Worm (Caenorhabditis elegans) whole organism, L2 larva: ENCODE results near the gene ech-4.

Source experiments
- C34F6.9 ChIP-seq: fragments of 150-350 bp; optimal IDR thresholded peaks from 2 replicates; lab custom pipeline; 2014; ENCODE audit warnings: missing biosample characterization, missing genetic modification characterization
- F13H6.1 ChIP-seq: sonication (generic microtip); optimal IDR thresholded peaks from 2 replicates; lab custom pipeline; 2016; ENCODE audit warnings: missing genetic modification characterization, missing compliant biosample characterization
- R02D3.7 ChIP-seq: fragments of 150-350 bp; optimal IDR thresholded peaks from 2 replicates; lab custom pipeline; 2014; ENCODE audit warnings: missing biosample characterization, missing genetic modification characterization
- Y55F3AM.14 ChIP-seq: fragments of 200-800 bp; sonication (Bioruptor generic); optimal IDR thresholded peaks from 2 replicates; lab custom pipeline; 2018; ENCODE audit warnings: mild to moderate bottlenecking, missing genetic modification characterization, missing compliant biosample characterization
- ZK546.5 ChIP-seq: sonication (generic microtip); optimal IDR thresholded peaks from 2 replicates; lab custom pipeline; 2017; ENCODE audit warnings: missing biosample characterization, missing genetic modification characterization
- alr-1 ChIP-seq: fragments of 150-350 bp; optimal IDR thresholded peaks from 2 replicates; lab custom pipeline; 2014; ENCODE audit warnings: missing biosample characterization, missing genetic modification characterization
- aly-2 ChIP-seq: fragments of 150-350 bp; optimal IDR thresholded peaks from 2 replicates; lab custom pipeline; 2014; ENCODE audit warnings: missing biosample characterization, missing genetic modification characterization
- ama-1 ChIP-seq: fragments of 150-350 bp; optimal IDR thresholded peaks from 2 replicates; lab custom pipeline; 2018; ENCODE audit warnings: inconsistent platforms
- blmp-1 ChIP-seq: sonication (generic microtip); optimal IDR thresholded peaks from 2 replicates; lab custom pipeline; 2017; ENCODE audit warnings: missing genetic modification characterization, mild to moderate bottlenecking, missing compliant biosample characterization, antibody characterized with exemption, moderate library complexity; ENCODE audit not compliant: insufficient read depth
- ceh-16 ChIP-seq: fragments of 150-350 bp; optimal IDR thresholded peaks from 2 replicates; lab custom pipeline; 2014; ENCODE audit warnings: missing biosample characterization, missing genetic modification characterization
- ceh-82 ChIP-seq: fragments of 150-350 bp; optimal IDR thresholded peaks from 2 replicates; lab custom pipeline; 2014; ENCODE audit warnings: missing biosample characterization, missing genetic modification characterization
- dmd-4 ChIP-seq: sonication (generic microtip); optimal IDR thresholded peaks from 2 replicates; lab custom pipeline; 2017; ENCODE audit warnings: missing biosample characterization, missing genetic modification characterization
- egl-27 ChIP-seq: sonication (generic microtip); optimal IDR thresholded peaks from 3 replicates; lab custom pipeline; 2017; ENCODE audit warnings: missing biosample characterization, missing genetic modification reagents, missing genetic modification characterization
- elt-1 ChIP-seq: fragments of 150-350 bp; optimal IDR thresholded peaks from 2 replicates; lab custom pipeline; 2014; ENCODE audit warnings: missing biosample characterization, missing genetic modification characterization
- elt-3 ChIP-seq: sonication (generic microtip); optimal IDR thresholded peaks from 2 replicates; lab custom pipeline; 2017; ENCODE audit warnings: missing biosample characterization, missing genetic modification characterization
- fos-1 ChIP-seq: fragments of 150-350 bp; optimal IDR thresholded peaks from 2 replicates; lab custom pipeline; 2014; ENCODE audit warnings: missing biosample characterization, missing genetic modification characterization
- gmeb-1 ChIP-seq: fragments of 150-350 bp; optimal IDR thresholded peaks from 2 replicates; lab custom pipeline; 2014; ENCODE audit warnings: missing biosample characterization, missing genetic modification characterization
- lin-13 ChIP-seq: fragments of 150-350 bp; optimal IDR thresholded peaks from 2 replicates; lab custom pipeline; 2014; ENCODE audit warnings: missing biosample characterization, missing genetic modification reagents, missing genetic modification characterization
- lin-39 ChIP-seq: fragments of 150-350 bp; optimal IDR thresholded peaks from 2 replicates; lab custom pipeline; 2014; ENCODE audit warnings: missing biosample characterization, missing genetic modification reagents, missing genetic modification characterization
- lsy-2 ChIP-seq, 2 experiments: fragments of 150-350 bp in 1 of 2; sonication (generic microtip) in 1 of 2; optimal IDR thresholded peaks; 2 replicates each; lab custom pipeline; 2014 to 2017; ENCODE audit warnings: missing biosample characterization in 2 of 2, missing genetic modification characterization in 2 of 2
- mab-5 ChIP-seq: fragments of 150-350 bp; optimal IDR thresholded peaks from 2 replicates; lab custom pipeline; 2014; ENCODE audit warnings: missing biosample characterization, missing genetic modification characterization
- mdl-1 ChIP-seq, 2 experiments: fragments of 150-350 bp in 1 of 2; sonication (generic microtip) in 1 of 2; optimal IDR thresholded peaks; 2 replicates each; lab custom pipeline; 2017; ENCODE audit warnings: missing biosample characterization in 2 of 2, missing genetic modification characterization in 2 of 2
- nhr-10 ChIP-seq: sonication (generic microtip); optimal IDR thresholded peaks from 2 replicates; lab custom pipeline; 2017; ENCODE audit warnings: missing biosample characterization, missing genetic modification characterization
- nhr-11 ChIP-seq: fragments of 150-350 bp; optimal IDR thresholded peaks from 2 replicates; lab custom pipeline; 2014; ENCODE audit warnings: missing biosample characterization, missing genetic modification characterization
- nhr-12 ChIP-seq: fragments of 150-350 bp; optimal IDR thresholded peaks from 2 replicates; lab custom pipeline; 2014; ENCODE audit warnings: missing biosample characterization, missing genetic modification characterization
- nhr-129 ChIP-seq: fragments of 150-350 bp; optimal IDR thresholded peaks from 2 replicates; lab custom pipeline; 2014; ENCODE audit warnings: missing biosample characterization, missing genetic modification characterization
- nhr-21 ChIP-seq: fragments of 150-350 bp; optimal IDR thresholded peaks from 2 replicates; lab custom pipeline; 2014; ENCODE audit warnings: missing biosample characterization, missing genetic modification characterization
- nhr-23 ChIP-seq: fragments of 150-350 bp; optimal IDR thresholded peaks from 2 replicates; lab custom pipeline; 2014; ENCODE audit warnings: missing biosample characterization, missing genetic modification reagents, missing genetic modification characterization
- nhr-237 ChIP-seq: fragments of 150-350 bp; optimal IDR thresholded peaks from 2 replicates; lab custom pipeline; 2014; ENCODE audit warnings: missing biosample characterization, missing genetic modification characterization
- nhr-25 ChIP-seq: fragments of 150-350 bp; sonication (generic microtip); optimal IDR thresholded peaks from 3 replicates; lab custom pipeline; 2014; ENCODE audit warnings: missing biosample characterization, missing genetic modification characterization
- nhr-77 ChIP-seq: fragments of 150-350 bp; optimal IDR thresholded peaks from 2 replicates; lab custom pipeline; 2014; ENCODE audit warnings: missing biosample characterization, missing genetic modification characterization
- peb-1 ChIP-seq: fragments of 150-350 bp; optimal IDR thresholded peaks from 2 replicates; lab custom pipeline; 2014; ENCODE audit warnings: missing biosample characterization, missing genetic modification characterization
- sem-4 ChIP-seq: fragments of 150-350 bp; optimal IDR thresholded peaks from 2 replicates; lab custom pipeline; 2014; ENCODE audit warnings: missing biosample characterization, missing genetic modification reagents, missing genetic modification characterization
- skn-1 ChIP-seq: sonication (generic microtip); optimal IDR thresholded peaks from 2 replicates; lab custom pipeline; 2017; ENCODE audit warnings: missing biosample characterization, missing genetic modification characterization
- sma-9 ChIP-seq, 2 experiments: fragments of 150-350 bp in 1 of 2; sonication (generic microtip) in 1 of 2; optimal IDR thresholded peaks; 2 replicates each; lab custom pipeline; 2014 to 2016; ENCODE audit warnings: missing genetic modification characterization in 2 of 2, mild to moderate bottlenecking in 1 of 2, missing biosample characterization in 1 of 2, missing compliant biosample characterization in 1 of 2, missing genetic modification reagents in 1 of 2, moderate library complexity in 1 of 2
- unc-39 ChIP-seq: fragments of 150-350 bp; optimal IDR thresholded peaks from 2 replicates; lab custom pipeline; 2014; ENCODE audit warnings: missing biosample characterization, missing genetic modification characterization
- unc-55 ChIP-seq: fragments of 150-350 bp; sonication (generic microtip); optimal IDR thresholded peaks from 3 replicates; lab custom pipeline; 2014; ENCODE audit warnings: missing biosample characterization, missing genetic modification reagents, missing genetic modification characterization
- ztf-1 ChIP-seq: fragments of 200-800 bp; sonication (Bioruptor generic); conservative IDR thresholded peaks from 2 replicates; pipeline ENCODE4 v1.3.6; 2022; ENCODE audit warnings: missing genetic modification characterization, missing compliant biosample characterization
- ztf-11 ChIP-seq: sonication (generic microtip); optimal IDR thresholded peaks from 2 replicates; lab custom pipeline; 2017; ENCODE audit warnings: missing biosample characterization, missing genetic modification characterization
- ztf-4 ChIP-seq: fragments of 150-350 bp; optimal IDR thresholded peaks from 2 replicates; lab custom pipeline; 2014; ENCODE audit warnings: missing biosample characterization, missing genetic modification characterization

The ech-4 gene

ce11 chrII:10820679-10821078, at the start of gene ech-4:
Gene ech-4, plus strand, starts transcription at chrII:10821031.
- no peak for TF ChIP-seq nhr-12 (tag; lab: Kevin White, UChicago)

ce11 chrII:10778026-10778425, 42.8 kb upstream of the ech-4 start, which contains the start of gene mpz-1:
Gene mpz-1, minus strand, starts transcription at chrII:10778126.
- TF ChIP-seq blmp-1 (no peak), ZK546.5 (no peak), nhr-11 (no peak), R02D3.7 (tag; lab: Kevin White, UChicago) (no peak), ceh-82 (no peak), ztf-1 (GFP tag; lab: Robert Waterston, UW) (no peak), nhr-21 (tag; lab: Kevin White, UChicago) (no peak), aly-2 (tag; lab: Kevin White, UChicago) (no peak), mdl-1 (tag; optimal IDR thresholded peaks at IDR 0.05; lab: Kevin White, UChicago) (no peak), ama-1 (lab: Kevin White, UChicago) (no peak), fos-1 (tag; lab: Kevin White, UChicago) (no peak), nhr-77 (tag; lab: Kevin White, UChicago) (no peak), Y55F3AM.14 (no peak), nhr-10 (tag; lab: Kevin White, UChicago) (no peak), nhr-237 (tag; lab: Kevin White, UChicago) (no peak), unc-39 (tag; lab: Kevin White, UChicago) (no peak), nhr-23 (tag; lab: Kevin White, UChicago) (no peak), unc-55 (GFP tag; lab: Kevin White, UChicago) (no peak)

ce11 chrII:10783201-10783962, 37.4 kb upstream of the ech-4 start, which contains the start of gene ect-2:
Gene ect-2, minus strand, starts transcription at chrII:10783962.
- TF ChIP-seq C34F6.9 (peak; percentile 29), unc-55 (GFP tag; lab: Kevin White, UChicago) (peak; percentile 43), lsy-2 (tag; optimal IDR thresholded peaks at IDR 0.05; lab: Kevin White, UChicago) (peak in 1 of 2 experiments; percentile 29), egl-27 (tag; lab: Kevin White, UChicago) (no peak), gmeb-1 (tag; lab: Kevin White, UChicago) (peak; percentile 79)

- no peak for TF ChIP-seq lsy-2 (tag; optimal IDR thresholded peaks at IDR 0.05; lab: Kevin White, UChicago)
- no peak for TF ChIP-seq ceh-16 (tag; lab: Kevin White, UChicago)
- no peak for TF ChIP-seq ceh-82
- TF ChIP-seq F13H6.1, result no peak
- TF ChIP-seq unc-55 (GFP tag; lab: Kevin White, UChicago), result no peak
- TF ChIP-seq nhr-12 (tag; lab: Kevin White, UChicago), result no peak
- no peak for TF ChIP-seq nhr-23 (tag; lab: Kevin White, UChicago)
- no peak for TF ChIP-seq alr-1 (tag; lab: Kevin White, UChicago)
- TF ChIP-seq, all 48 proteins: peak for 0
Observed at ce11 chrII:10784248-10784647, 36.6 kb upstream of the ech-4 start.

- TF ChIP-seq mdl-1 (tag; optimal IDR thresholded peaks at IDR 0.05; lab: Kevin White, UChicago) (no peak), ceh-16 (tag; lab: Kevin White, UChicago) (no peak), nhr-11 (no peak), ztf-11 (no peak), unc-39 (tag; lab: Kevin White, UChicago) (no peak), nhr-25 (tag; lab: Kevin White, UChicago) (peak; percentile 27), sma-9 (GFP tag; optimal IDR thresholded peaks at IDR 0.05; lab: Kevin White, UChicago) (peak; percentile 74), sma-9 (tag; optimal IDR thresholded peaks at IDR 0.05; lab: Kevin White, UChicago) (no peak), ZK546.5 (no peak), nhr-77 (tag; lab: Kevin White, UChicago) (no peak), egl-27 (tag; lab: Kevin White, UChicago) (no peak), blmp-1 (peak; percentile 9), lin-39 (tag; lab: Kevin White, UChicago) (no peak), elt-1 (tag; lab: Kevin White, UChicago) (no peak), peb-1 (tag; lab: Kevin White, UChicago) (no peak), sem-4 (tag; lab: Kevin White, UChicago) (peak; percentile 45), nhr-237 (tag; lab: Kevin White, UChicago) (no peak), ztf-4 (no peak), nhr-21 (tag; lab: Kevin White, UChicago) (peak; percentile 31), lsy-2 (tag; optimal IDR thresholded peaks at IDR 0.05; lab: Kevin White, UChicago) (peak; percentile 36 to 78), nhr-23 (tag; lab: Kevin White, UChicago) (no peak), unc-55 (GFP tag; lab: Kevin White, UChicago) (peak; percentile 73), mab-5 (tag; lab: Kevin White, UChicago) (no peak), dmd-4 (no peak), ama-1 (lab: Kevin White, UChicago) (no peak), elt-3 (tag; lab: Kevin White, UChicago) (no peak), skn-1 (tag; lab: Kevin White, UChicago) (no peak), nhr-129 (tag; lab: Kevin White, UChicago) (peak; percentile 70), lin-13 (GFP tag; lab: Kevin White, UChicago) (peak; percentile 55)
Observed at ce11 chrII:10784780-10785463, 35.9 kb upstream of the ech-4 start, which contains the start of gene cdl-1. Gene cdl-1, plus strand, starts transcription at chrII:10785452.
